Worm (Caenorhabditis elegans): ENCODE measurements around the gene F10C1.9.

ce11 chrII:5748395-5748794 is 3.3 kb upstream of the F10C1.9 start:
- TF ChIP-seq sptf-1 (tag; optimal IDR thresholded peaks at IDR 0.05) (no peak), lin-39 (tag; optimal IDR thresholded peaks at IDR 0.05) (no peak), lin-13 (GFP tag; optimal IDR thresholded peaks at IDR 0.05) (no peak), lin-15B (tag; optimal IDR thresholded peaks at IDR 0.05) (no peak), ceh-8 (GFP tag; optimal IDR thresholded peaks at IDR 0.05) (no peak), fkh-10 (GFP tag; optimal IDR thresholded peaks at IDR 0.05) (no peak), C16A3.4 (tag; optimal IDR thresholded peaks at IDR 0.05) (no peak), unc-62 (GFP tag; optimal IDR thresholded peaks at IDR 0.05) (no peak), snpc-4 (tag; optimal IDR thresholded peaks at IDR 0.05) (no peak), nhr-237 (tag; optimal IDR thresholded peaks at IDR 0.05) (no peak), lir-3 (tag; optimal IDR thresholded peaks at IDR 0.05; ENCODE audit: poor library complexity) (no peak), hlh-17 (GFP tag; optimal IDR thresholded peaks at IDR 0.05; ENCODE audit: borderline replicate concordance) (no peak)
